Worm (Caenorhabditis elegans): ENCODE measurements around the gene F18A11.5.
A peak's percentile ranks its signal among the peaks of the same experiment; 100 is the strongest.

The F18A11.5 gene

DNA sequence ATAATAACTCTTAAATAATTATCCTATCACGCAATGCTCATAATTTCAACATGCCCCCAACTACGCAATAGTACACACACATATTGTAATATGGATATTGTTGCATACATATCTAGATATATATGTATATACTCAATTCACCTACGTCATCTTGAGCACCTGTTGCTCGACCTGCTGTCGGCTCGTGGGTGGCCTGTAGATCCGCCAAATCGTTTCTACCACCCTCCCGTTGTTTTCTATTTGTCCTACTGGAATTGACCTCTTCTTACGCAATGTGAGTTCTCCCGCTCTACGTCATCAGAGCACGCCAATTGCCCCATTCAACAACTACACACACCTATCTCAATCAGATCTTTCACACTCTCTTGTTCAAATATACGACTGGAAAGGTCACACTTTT lies 28.3 kb downstream of the F18A11.5 start:
- no peak for TF ChIP-seq tbx-2 (tag; optimal IDR thresholded peaks at IDR 0.05)
- TF ChIP-seq fos-1 (tag; optimal IDR thresholded peaks at IDR 0.05), result no peak
- no peak for TF ChIP-seq ceh-88 (GFP tag; IDR thresholded peaks at IDR 0.05)
- no peak for TF ChIP-seq grh-1 (GFP tag; IDR thresholded peaks at IDR 0.05)
- no peak for TF ChIP-seq unc-30 (tag; optimal IDR thresholded peaks at IDR 0.05)
- TF ChIP-seq tlp-1 (tag; optimal IDR thresholded peaks at IDR 0.05), result no peak
- TF ChIP-seq nhr-85 (tag), result peak; percentile 69
- no peak for TF ChIP-seq elt-3 (tag; optimal IDR thresholded peaks at IDR 0.05)

DNA sequence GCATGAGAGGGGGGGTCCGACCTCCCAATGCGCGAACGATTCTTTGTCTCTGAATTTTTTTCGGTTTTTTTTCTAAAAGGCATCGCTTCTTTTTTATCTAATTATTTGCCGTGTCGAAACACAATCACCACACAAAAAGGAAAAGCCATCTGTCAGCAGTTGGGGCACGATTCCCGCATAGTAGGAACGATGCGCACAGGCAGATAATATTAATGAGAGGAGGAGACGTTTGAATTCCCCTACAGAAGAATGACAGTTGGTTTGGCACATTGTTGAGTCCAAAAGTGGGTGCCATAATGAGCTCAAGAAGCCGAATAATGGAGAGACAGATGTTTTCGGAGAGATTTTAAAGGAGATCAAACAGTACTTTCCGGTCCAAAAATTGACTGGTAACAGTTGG lies 29.4 kb downstream of the F18A11.5 start:
- TF ChIP-seq ztf-11 (tag; optimal IDR thresholded peaks at IDR 0.05) (peak in 1 of 2 experiments; percentile 43), nhr-77 (tag; optimal IDR thresholded peaks at IDR 0.05) (no peak)

DNA sequence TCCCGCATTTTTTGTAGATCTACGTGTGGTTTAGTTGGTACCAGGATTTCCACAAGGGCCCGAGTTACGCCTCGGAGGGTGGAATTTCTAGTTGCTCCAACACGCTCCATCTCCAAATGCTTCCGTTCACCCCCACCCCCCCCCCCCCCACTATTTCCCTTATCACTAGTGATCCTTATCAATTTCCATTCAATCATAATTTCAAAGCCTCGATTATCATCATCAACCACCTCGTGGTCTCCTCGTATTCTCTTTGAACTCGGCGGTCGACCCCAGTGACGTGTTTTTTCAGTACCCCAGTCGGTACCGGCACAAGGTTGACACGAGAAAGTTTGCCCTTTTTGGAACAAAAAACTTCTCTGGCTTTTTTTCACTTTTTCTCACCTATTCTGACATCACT lies 31.3 kb downstream of the F18A11.5 start:
- TF ChIP-seq unc-130 (tag; optimal IDR thresholded peaks at IDR 0.05) (no peak), elt-2 (tag; optimal IDR thresholded peaks at IDR 0.05) (peak; percentile 65), egl-27 (tag; optimal IDR thresholded peaks at IDR 0.05) (no peak)

DNA sequence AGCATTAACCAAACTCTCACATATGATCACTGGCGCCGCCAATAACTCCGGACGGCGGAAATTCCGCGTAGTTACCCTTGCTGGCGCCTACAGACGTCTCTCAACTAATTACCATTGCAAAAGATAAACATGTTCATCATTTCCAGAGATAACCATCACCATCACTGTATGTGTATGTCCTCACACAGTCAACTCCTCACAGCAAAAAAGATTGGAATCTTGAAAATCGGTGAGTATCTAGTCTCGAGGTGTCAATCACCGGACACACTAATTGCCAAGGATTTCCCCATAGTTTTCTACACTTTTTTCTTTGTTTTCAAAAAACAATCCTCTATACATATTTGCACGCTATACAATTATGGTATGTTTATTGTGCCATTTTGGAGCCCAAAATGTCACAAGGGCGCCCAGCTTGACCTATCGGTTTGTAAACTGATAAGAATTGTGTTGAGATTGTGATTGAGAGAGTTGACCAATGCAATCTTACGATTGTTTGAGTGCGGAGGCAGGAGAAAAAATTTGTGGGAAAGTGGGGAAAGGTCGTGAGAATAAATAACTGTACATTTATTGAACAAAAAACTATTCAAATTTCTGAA lies 32.0 kb downstream of the F18A11.5 start:
- no peak for TF ChIP-seq fkh-4 (tag; optimal IDR thresholded peaks at IDR 0.05; ENCODE audit: borderline replicate concordance)
- TF ChIP-seq hlh-4 (tag; optimal IDR thresholded peaks at IDR 0.05), result no peak
- peak; percentile 93 for TF ChIP-seq nhr-85 (tag)
- peak; percentile 25 for TF ChIP-seq blmp-1 (tag; optimal IDR thresholded peaks at IDR 0.05)
- peak; percentile 54 for TF ChIP-seq lin-14 (GFP tag; optimal IDR thresholded peaks at IDR 0.05)
- no peak for TF ChIP-seq fos-1 (tag; optimal IDR thresholded peaks at IDR 0.05)
- peak; percentile 30 for TF ChIP-seq nhr-20 (tag; optimal IDR thresholded peaks at IDR 0.05)
- no peak for TF ChIP-seq zip-4 (GFP tag; optimal IDR thresholded peaks at IDR 0.05)
- TF ChIP-seq C16A3.4 (tag; optimal IDR thresholded peaks at IDR 0.05), result no peak
- TF ChIP-seq rnt-1 (tag; optimal IDR thresholded peaks at IDR 0.05), result peak; percentile 20
- TF ChIP-seq snu-23 (GFP tag; optimal IDR thresholded peaks at IDR 0.05), result peak; percentile 12
- no peak for TF ChIP-seq dsc-1 (tag; optimal IDR thresholded peaks at IDR 0.05)
- TF ChIP-seq elt-2 (tag; optimal IDR thresholded peaks at IDR 0.05), result peak; percentile 71

DNA sequence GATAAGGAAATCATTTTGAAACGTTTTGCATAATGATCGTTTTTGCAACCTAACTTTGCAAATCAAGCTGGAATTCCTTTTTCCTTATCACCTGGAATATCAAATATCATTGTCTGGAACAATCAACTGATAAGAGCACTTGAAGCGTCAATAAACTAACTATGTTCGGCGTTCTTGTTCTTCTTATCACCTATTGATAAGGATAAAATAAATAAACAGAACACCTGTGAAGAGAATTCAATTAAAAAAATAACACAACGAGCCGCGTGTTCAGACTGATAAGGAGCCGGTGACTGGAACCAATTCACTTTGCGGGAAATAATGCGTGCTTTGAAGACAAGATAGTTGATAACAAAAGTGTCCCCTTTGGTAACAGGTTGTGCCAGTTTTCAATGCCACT lies 33.9 kb downstream of the F18A11.5 start, which contains the start of gene cyd-1:
Gene cyd-1, plus strand, starts transcription at position 380 of the 400 bp plus-strand sequence.
- TF ChIP-seq lin-14 (GFP tag; optimal IDR thresholded peaks at IDR 0.05) (peak; percentile 27), lsy-2 (tag; optimal IDR thresholded peaks at IDR 0.05) (no peak), elt-2 (tag; optimal IDR thresholded peaks at IDR 0.05) (peak; percentile 96), tbx-2 (tag; optimal IDR thresholded peaks at IDR 0.05) (no peak), egl-13 (tag; optimal IDR thresholded peaks at IDR 0.05) (no peak), nhr-28 (tag; optimal IDR thresholded peaks at IDR 0.05) (no peak), nhr-90 (tag; optimal IDR thresholded peaks at IDR 0.05; ENCODE audit: poor library complexity) (no peak), ceh-8 (GFP tag; optimal IDR thresholded peaks at IDR 0.05) (no peak), unc-62 (GFP tag; optimal IDR thresholded peaks at IDR 0.05) (no peak), C16A3.4 (tag; optimal IDR thresholded peaks at IDR 0.05) (no peak), efl-1 (optimal IDR thresholded peaks at IDR 0.05) (no peak), efl-1 (GFP tag; optimal IDR thresholded peaks at IDR 0.05 in 1 of 2) (peak in 1 of 2 experiments; percentile 58), pqm-1 (tag; optimal IDR thresholded peaks at IDR 0.05) (peak; percentile 34), vab-15 (tag; optimal IDR thresholded peaks at IDR 0.05) (no peak)

DNA sequence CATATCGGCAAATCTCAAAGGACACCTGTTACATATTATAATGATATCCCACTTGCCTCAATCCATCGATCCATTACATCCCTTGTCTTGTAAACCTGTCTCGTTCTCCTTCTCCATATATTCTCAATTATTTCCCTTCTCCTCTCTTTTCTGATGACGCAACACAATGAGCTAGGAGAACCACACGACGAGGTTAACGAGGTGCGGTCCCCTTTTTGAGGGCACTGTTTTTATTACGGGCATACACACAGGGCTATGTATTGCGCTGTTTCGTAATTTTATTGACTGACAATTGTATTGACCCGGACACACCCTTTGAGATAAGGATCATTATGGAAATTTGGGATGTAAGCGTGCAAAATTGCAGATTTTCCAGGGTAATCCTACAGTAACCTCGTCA lies 35.4 kb downstream of the F18A11.5 start:
- TF ChIP-seq unc-130 (tag; optimal IDR thresholded peaks at IDR 0.05) (no peak), nhr-85 (tag) (peak; percentile 52)

Measured in whole organism, L1 larva.